Worm (Caenorhabditis elegans) whole organism, mixed stage, embryonic: Measurements from ENCODE around the gene C34C6.9.

Source experiments
- bed-3 ChIP-seq: fragments of 200-800 bp; sonication (Bioruptor generic); optimal IDR thresholded peaks from 3 replicates; lab custom pipeline; 2018; ENCODE audit warnings: mild to moderate bottlenecking, missing genetic modification characterization, moderate library complexity, missing compliant biosample characterization
- ces-1 ChIP-seq: fragments of 150-350 bp; optimal IDR thresholded peaks from 2 replicates; lab custom pipeline; 2014; ENCODE audit warnings: missing biosample characterization, missing genetic modification reagents, missing genetic modification characterization
- elt-3 ChIP-seq: fragments of 150-350 bp; optimal IDR thresholded peaks from 2 replicates; lab custom pipeline; 2014; ENCODE audit warnings: missing biosample characterization, missing genetic modification characterization
- nhr-237 ChIP-seq: fragments of 150-350 bp; optimal IDR thresholded peaks from 2 replicates; lab custom pipeline; 2014; ENCODE audit warnings: missing biosample characterization, missing genetic modification characterization
- snpc-4 ChIP-seq: fragments of 150-350 bp; optimal IDR thresholded peaks from 2 replicates; lab custom pipeline; 2014; ENCODE audit warnings: missing biosample characterization, missing genetic modification characterization
- sptf-1 ChIP-seq: sonication (generic microtip); optimal IDR thresholded peaks from 2 replicates; lab custom pipeline; 2017; ENCODE audit warnings: mild to moderate bottlenecking, missing genetic modification characterization, moderate library complexity, missing compliant biosample characterization

DNA sequence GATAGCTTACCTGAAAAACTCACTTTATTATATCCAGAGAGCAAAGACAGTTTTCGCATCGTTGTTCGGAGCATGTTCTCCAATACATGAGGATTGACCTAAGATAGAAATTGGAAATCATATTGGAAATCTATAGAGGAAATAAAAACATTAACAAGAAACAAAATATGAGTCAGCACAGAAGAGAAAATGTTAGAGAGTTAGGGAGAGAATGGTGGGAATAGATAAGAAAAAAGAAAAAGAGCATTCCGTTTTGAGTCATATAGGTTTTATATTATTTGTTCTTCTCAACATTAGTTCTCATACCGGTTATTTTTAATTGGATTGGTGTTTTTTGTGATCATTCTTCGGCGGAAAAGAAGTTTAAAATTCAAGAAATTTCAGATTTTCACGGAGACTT, 899 bp upstream of the C34C6.9 start, which contains the start of gene hgap-2:
- TF ChIP-seq ces-1 (GFP tag; lab: Kevin White, UChicago) (no peak), sptf-1 (tag; lab: Kevin White, UChicago) (no peak), bed-3 (GFP tag; lab: Kevin White, UChicago) (no peak), nhr-237 (tag; lab: Kevin White, UChicago) (no peak), snpc-4 (tag; lab: Kevin White, UChicago) (no peak), elt-3 (tag; lab: Kevin White, UChicago) (no peak)
